Fruit fly (Drosophila melanogaster) whole organism, wandering third instar larva: Measurements from ENCODE around the gene CG46459.

Experiments
- CrebA ChIP-seq: fragments of 200-800 bp; sonication (Bioruptor generic); optimal IDR thresholded peaks from 2 replicates; lab custom pipeline; 2016; ENCODE audit warnings: missing biosample characterization, mild to moderate bottlenecking, missing genetic modification characterization, borderline replicate concordance
- Dfd ChIP-seq: fragments of >200 bp; optimal IDR thresholded peaks from 2 replicates; lab custom pipeline; 2017; ENCODE audit warnings: missing biosample characterization, missing genetic modification characterization
- Hr83 ChIP-seq: fragments of 200-300 bp; sonication (Bioruptor generic); optimal IDR thresholded peaks from 2 replicates; lab custom pipeline; 2016; ENCODE audit warnings: missing biosample characterization, mild to moderate bottlenecking, missing genetic modification characterization, moderate library complexity; ENCODE audit not compliant: poor library complexity, severe bottlenecking
- ey ChIP-seq: fragments of 200-800 bp; sonication (Bioruptor generic); optimal IDR thresholded peaks from 2 replicates; lab custom pipeline; 2016; ENCODE audit warnings: missing biosample characterization, missing genetic modification characterization
- fru ChIP-seq: fragments of 200-800 bp; sonication (Bioruptor generic); optimal IDR thresholded peaks from 3 replicates; lab custom pipeline; 2016; ENCODE audit warnings: missing biosample characterization, mild to moderate bottlenecking, missing genetic modification characterization
- h ChIP-seq: fragments of 200-800 bp; sonication (Bioruptor generic); optimal IDR thresholded peaks from 3 replicates; lab custom pipeline; 2016; ENCODE audit warnings: missing biosample characterization, mild to moderate bottlenecking, missing genetic modification characterization
- jim ChIP-seq: fragments of 175-275, 200-325 bp; sonication (Bioruptor generic); optimal IDR thresholded peaks from 2 replicates; lab custom pipeline; 2016; ENCODE audit warnings: missing biosample characterization, mild to moderate bottlenecking, missing genetic modification characterization
- pan ChIP-seq: fragments of >200 bp; optimal IDR thresholded peaks from 2 replicates; lab custom pipeline; 2017
- usp ChIP-seq: fragments of >200 bp; optimal IDR thresholded peaks from 2 replicates; lab custom pipeline; 2017; ENCODE audit warnings: missing biosample characterization, missing genetic modification characterization

DNA sequence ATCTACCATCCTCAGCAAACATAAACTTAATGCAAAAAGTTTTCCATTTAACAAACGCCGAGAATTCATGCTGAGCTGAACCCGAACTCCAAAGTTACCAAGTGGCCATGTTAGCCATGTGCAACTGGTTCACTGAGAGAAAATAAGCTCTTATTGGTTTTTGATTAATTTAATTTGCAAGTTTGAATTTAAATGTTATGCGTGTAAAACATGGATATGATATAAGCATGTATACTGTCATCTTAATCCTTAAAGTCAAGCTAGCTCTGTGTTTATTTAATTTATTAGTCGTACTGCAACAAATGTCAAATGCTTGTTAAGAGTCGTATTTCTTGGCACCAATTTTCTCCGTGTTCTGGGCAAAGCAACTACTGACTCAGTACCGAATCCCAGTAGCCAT is 41.8 kb upstream of the CG46459 start:
- TF ChIP-seq usp (GFP tag; lab: Kevin White, UChicago) (no peak), Dfd (GFP tag; lab: Kevin White, UChicago) (no peak), pan (lab: Kevin White, UChicago) (no peak), ey (GFP tag; lab: Kevin White, UChicago) (no peak), h (GFP tag; lab: Kevin White, UChicago) (no peak), fru (GFP tag; lab: Kevin White, UChicago) (no peak), CrebA (GFP tag; lab: Kevin White, UChicago) (no peak), jim (GFP tag; lab: Kevin White, UChicago) (no peak), Hr83 (GFP tag; lab: Kevin White, UChicago) (no peak)
